Worm (Caenorhabditis elegans): ENCODE results near the gene ZC477.7.

ZC477.7 gene

DNA sequence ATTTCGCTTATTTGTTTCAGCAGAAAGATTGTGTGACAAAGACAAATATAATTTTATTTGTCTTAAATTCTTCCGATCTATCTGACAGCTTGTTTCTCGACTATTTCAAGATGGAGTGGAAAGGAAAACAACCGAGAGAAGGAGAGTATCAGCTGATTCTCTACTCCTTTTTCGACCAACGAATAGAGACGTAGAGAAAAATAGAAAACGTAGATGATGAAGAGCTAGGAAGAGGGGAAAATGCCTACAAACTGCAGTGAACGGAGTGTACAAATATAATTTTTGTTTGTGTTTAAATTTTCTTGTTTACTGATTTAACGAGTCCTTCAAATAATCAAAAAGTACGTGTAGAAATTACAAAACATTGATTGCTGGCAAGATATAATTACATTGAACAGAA lies 36.5 kb upstream of the ZC477.7 start:
- TF ChIP-seq pes-1 (GFP tag; IDR thresholded peaks at IDR 0.05) (no peak), F13C5.2 (tag; optimal IDR thresholded peaks at IDR 0.05) (no peak), ceh-13 (GFP tag; optimal IDR thresholded peaks at IDR 0.05) (no peak), tbx-11 (GFP tag; IDR thresholded peaks at IDR 0.05) (no peak), hmbx-1 (tag; optimal IDR thresholded peaks at IDR 0.05) (no peak), tbx-37 (GFP tag; conservative IDR thresholded peaks at IDR 0.05) (no peak), aly-1 (tag; optimal IDR thresholded peaks at IDR 0.05) (no peak), flt-1 (GFP tag; IDR thresholded peaks at IDR 0.05) (no peak), hnd-1 (tag; optimal IDR thresholded peaks at IDR 0.05) (no peak), ceh-36 (tag; optimal IDR thresholded peaks at IDR 0.05) (no peak), scrt-1 (GFP tag; IDR thresholded peaks at IDR 0.05) (no peak), B0310.2 (tag; optimal IDR thresholded peaks at IDR 0.05) (no peak), ama-1 (optimal IDR thresholded peaks at IDR 0.05) (no peak), tra-4 (tag; optimal IDR thresholded peaks at IDR 0.05) (no peak), hmg-4 (GFP tag; optimal IDR thresholded peaks at IDR 0.05) (no peak), ets-7 (tag; optimal IDR thresholded peaks at IDR 0.05) (no peak), sea-1 (GFP tag; conservative IDR thresholded peaks at IDR 0.05) (no peak)

DNA sequence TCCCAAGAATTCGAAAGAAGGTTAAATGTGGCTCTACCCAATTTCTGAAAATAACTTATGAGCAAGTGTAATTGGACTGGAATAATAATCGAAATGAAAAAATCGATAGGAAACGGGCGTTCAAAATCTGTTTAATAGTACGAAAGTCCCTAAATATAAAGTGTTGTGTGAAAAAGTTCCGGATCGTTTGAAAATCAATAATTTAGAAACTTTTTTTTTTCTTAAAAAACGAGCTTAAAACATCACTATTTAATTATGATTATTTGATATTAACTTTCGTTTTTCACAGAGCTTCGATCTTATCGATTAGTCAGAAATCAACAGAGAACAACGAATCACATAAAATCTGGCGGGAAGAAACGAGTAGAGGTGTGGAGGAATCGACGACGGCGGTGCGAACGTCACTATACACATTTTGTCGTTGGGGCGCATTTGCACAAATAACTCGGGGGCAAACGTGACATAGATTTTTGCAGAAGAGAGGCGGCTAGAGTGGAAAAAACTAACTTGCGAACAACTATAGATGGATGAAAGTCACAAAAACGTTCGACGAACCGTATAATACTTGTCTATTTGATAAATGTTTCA lies 33.5 kb upstream of the ZC477.7 start, which contains the start of gene hecd-1:
TSS of gene hecd-1 (minus strand) at position 51 of the 588 bp plus-strand sequence.
- no peak for TF ChIP-seq tbx-11 (GFP tag; IDR thresholded peaks at IDR 0.05)
- no peak for TF ChIP-seq hmg-4 (GFP tag; optimal IDR thresholded peaks at IDR 0.05)
- TF ChIP-seq aly-1 (tag; optimal IDR thresholded peaks at IDR 0.05), result no peak
- no peak for TF ChIP-seq ceh-36 (tag; optimal IDR thresholded peaks at IDR 0.05)
- TF ChIP-seq tbx-37 (GFP tag; conservative IDR thresholded peaks at IDR 0.05), result no peak
- TF ChIP-seq hmbx-1 (tag; optimal IDR thresholded peaks at IDR 0.05), result no peak
- no peak for TF ChIP-seq scrt-1 (GFP tag; IDR thresholded peaks at IDR 0.05)
- no peak for TF ChIP-seq ceh-13 (GFP tag; optimal IDR thresholded peaks at IDR 0.05)
- TF ChIP-seq F13C5.2 (tag; optimal IDR thresholded peaks at IDR 0.05), result no peak
- no peak for TF ChIP-seq B0310.2 (tag; optimal IDR thresholded peaks at IDR 0.05)

DNA sequence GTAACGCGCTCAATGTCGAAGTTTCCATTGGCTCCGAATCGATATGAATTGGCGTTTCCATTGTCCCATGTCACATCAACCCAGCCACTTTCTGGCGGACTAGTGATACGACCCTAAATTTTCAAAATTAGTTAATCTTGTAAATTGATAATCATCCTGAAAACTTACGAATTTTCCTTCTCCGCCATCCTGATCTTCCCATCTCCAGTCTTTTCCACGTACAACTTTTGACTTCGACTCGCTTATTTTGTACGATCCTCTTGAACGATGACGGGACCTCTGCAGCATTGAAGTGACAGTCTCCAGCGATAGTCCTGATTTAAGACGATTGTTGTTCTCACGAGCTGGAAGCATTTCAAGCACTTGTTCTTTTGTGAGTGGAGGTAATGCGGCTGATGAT lies 27.9 kb upstream of the ZC477.7 start:
- no peak for TF ChIP-seq hnd-1 (tag; optimal IDR thresholded peaks at IDR 0.05)
- no peak for TF ChIP-seq sea-1 (GFP tag; conservative IDR thresholded peaks at IDR 0.05)
- no peak for TF ChIP-seq B0310.2 (tag; optimal IDR thresholded peaks at IDR 0.05)
- TF ChIP-seq flt-1 (GFP tag; IDR thresholded peaks at IDR 0.05), result no peak
- TF ChIP-seq hmbx-1 (tag; optimal IDR thresholded peaks at IDR 0.05), result no peak

DNA sequence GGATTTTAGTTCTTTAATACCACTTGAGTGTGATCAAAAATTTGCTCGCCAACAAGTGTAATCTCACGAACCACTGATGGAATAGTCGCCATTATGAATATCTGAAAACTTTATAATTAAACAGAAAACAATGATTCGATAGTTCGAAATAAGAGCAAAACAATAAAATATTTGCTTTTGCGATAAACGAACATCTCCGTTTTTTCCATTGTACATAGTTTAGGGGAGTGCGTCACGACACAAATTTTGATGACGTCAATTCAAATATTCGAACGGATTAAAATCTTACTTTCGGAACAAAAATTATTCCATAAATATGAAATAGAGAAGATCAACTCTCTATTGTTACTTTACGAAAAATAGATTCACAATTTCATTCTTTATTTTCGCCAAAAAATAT lies 22.7 kb upstream of the ZC477.7 start, which contains the start of gene mutd-1:
TSS of gene mutd-1 (minus strand) at position 101 of the 400 bp plus-strand sequence.
- no peak for TF ChIP-seq ets-7 (tag; optimal IDR thresholded peaks at IDR 0.05)
- no peak for TF ChIP-seq hmbx-1 (tag; optimal IDR thresholded peaks at IDR 0.05)
- no peak for TF ChIP-seq F13C5.2 (tag; optimal IDR thresholded peaks at IDR 0.05)
- TF ChIP-seq hnd-1 (tag; optimal IDR thresholded peaks at IDR 0.05), result no peak
- TF ChIP-seq B0310.2 (tag; optimal IDR thresholded peaks at IDR 0.05), result no peak

DNA sequence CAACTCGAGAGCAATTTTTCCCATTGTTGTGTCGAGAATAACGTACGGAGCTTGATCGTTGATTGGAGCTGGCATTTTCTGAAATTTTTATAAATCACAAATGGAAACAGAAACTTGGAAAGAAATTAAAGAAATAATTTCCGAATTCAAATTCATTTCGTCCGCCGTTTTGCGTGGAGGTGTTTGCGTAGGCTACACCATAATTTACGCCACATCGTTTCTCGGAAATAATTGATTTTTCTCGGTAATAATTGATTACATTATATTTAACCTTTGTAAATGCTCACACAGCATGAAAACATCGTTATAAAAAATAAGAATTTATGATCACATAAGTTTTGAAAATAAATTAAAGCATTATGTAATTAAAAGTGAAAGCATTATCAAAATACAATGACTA lies 21.9 kb upstream of the ZC477.7 start, which contains the start of gene cyn-12:
TSS of gene cyn-12 (minus strand) at position 78 of the 400 bp plus-strand sequence.
- TF ChIP-seq ama-1 (optimal IDR thresholded peaks at IDR 0.05), result no peak
- TF ChIP-seq scrt-1 (GFP tag; IDR thresholded peaks at IDR 0.05), result no peak
- 0 out of 2 replicates have a peak, but pooled peaks have one; percentile 14 for TF ChIP-seq tbx-37 (GFP tag; conservative IDR thresholded peaks at IDR 0.05)
- TF ChIP-seq tbx-11 (GFP tag; IDR thresholded peaks at IDR 0.05), result no peak
- no peak for TF ChIP-seq pes-1 (GFP tag; IDR thresholded peaks at IDR 0.05)

DNA sequence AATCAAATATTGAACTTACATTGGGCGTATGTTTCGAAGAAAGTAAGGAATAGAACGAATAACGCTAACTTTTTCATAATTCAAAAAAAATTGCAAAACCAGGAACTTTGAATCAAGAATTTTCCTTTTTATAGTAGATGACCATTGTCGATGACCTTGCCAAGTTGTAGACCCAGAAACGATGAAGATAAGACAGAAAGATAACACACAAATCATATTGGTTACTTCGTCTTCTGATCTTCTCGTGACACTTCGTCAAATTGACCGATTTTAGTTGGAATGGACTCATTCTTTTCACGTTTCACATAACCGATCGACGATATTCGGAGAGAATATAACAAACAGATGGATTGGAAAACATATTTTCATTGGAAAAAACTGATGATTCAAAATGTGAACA lies 20.5 kb upstream of the ZC477.7 start, which contains the start of gene grsp-3:
TSS of gene grsp-3 (minus strand) at position 149 of the 400 bp plus-strand sequence.
- TF ChIP-seq ets-7 (tag; optimal IDR thresholded peaks at IDR 0.05) (no peak), flt-1 (GFP tag; IDR thresholded peaks at IDR 0.05) (no peak), ceh-13 (GFP tag; optimal IDR thresholded peaks at IDR 0.05) (no peak), sea-1 (GFP tag; conservative IDR thresholded peaks at IDR 0.05) (no peak), B0310.2 (tag; optimal IDR thresholded peaks at IDR 0.05) (no peak), F13C5.2 (tag; optimal IDR thresholded peaks at IDR 0.05) (no peak), aly-1 (tag; optimal IDR thresholded peaks at IDR 0.05) (no peak)

DNA sequence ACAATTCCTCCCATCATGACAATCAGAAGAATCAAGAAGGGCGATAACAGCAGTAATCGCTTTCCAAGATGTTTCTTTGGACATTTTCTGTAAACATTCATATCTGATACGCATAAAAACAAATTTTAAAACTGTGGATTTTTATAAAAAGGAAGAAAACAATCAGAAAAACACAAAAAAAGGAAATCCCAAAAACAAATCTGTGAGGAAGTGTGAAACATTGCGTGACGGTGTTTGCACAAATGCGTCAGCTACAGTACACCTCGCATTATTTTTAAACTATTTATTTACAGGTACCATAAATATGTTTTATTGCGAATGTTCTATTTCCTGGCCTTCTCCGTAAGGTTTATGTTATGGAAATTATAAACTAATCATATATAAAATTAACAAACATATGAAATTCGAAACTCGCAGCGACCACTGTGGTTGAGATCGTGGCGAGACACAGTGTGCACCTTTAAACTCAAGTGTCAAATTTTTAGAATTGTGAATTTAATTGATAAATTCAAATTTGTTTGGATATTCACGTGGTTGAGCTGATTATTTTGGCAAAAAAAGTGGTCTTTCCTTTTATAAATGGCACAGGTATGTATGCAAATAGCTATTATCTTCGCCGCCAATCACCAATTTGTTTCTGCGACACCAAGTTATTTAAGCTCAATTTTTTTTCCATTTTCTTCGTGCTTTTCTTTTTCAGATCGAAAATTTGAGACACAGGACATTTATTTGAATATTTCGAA lies 10.2 kb upstream of the ZC477.7 start, which contains the start of the genes C34D4.10 and str-48:
TSS of gene C34D4.10 (minus strand) at position 101 of the 743 bp plus-strand sequence.
TSS of gene str-48 (plus strand) at position 693 of the 743 bp plus-strand sequence.
- TF ChIP-seq hmbx-1 (tag; optimal IDR thresholded peaks at IDR 0.05) (no peak), ama-1 (optimal IDR thresholded peaks at IDR 0.05) (no peak), pes-1 (GFP tag; IDR thresholded peaks at IDR 0.05) (no peak), hnd-1 (tag; optimal IDR thresholded peaks at IDR 0.05) (no peak), tbx-11 (GFP tag; IDR thresholded peaks at IDR 0.05) (no peak)

DNA sequence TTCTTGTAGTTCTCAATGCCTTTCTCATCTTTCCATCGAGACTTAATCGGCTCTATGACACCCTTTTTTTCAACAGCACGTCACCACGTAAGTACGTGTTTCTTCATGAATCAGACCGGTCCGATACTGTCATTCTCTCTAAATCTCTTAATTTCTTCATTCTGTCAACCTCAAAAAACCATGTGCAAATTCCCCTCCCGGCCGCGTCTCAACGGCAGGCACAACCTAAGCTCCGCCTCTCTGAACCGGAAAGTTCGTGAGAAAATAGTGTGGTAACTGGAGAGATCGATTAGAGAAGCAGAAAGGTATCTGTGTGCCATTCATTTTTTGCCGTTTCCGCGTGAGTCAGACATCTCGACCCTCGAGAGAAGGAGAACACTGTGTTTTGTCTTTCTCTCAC lies 3.3 kb upstream of the ZC477.7 start, which contains the start of gene nas-8:
TSS of gene nas-8 (plus strand) at position 301 of the 400 bp plus-strand sequence.
- no peak for TF ChIP-seq scrt-1 (GFP tag; IDR thresholded peaks at IDR 0.05)
- no peak for TF ChIP-seq B0310.2 (tag; optimal IDR thresholded peaks at IDR 0.05)
- no peak for TF ChIP-seq aly-1 (tag; optimal IDR thresholded peaks at IDR 0.05)
- TF ChIP-seq pes-1 (GFP tag; IDR thresholded peaks at IDR 0.05), result no peak
- no peak for TF ChIP-seq F13C5.2 (tag; optimal IDR thresholded peaks at IDR 0.05)
- no peak for TF ChIP-seq hmg-4 (GFP tag; optimal IDR thresholded peaks at IDR 0.05)

All from whole organism, early embryonic.